Worm (Caenorhabditis elegans): ENCODE data around the gene Y105C5A.1274.
"Not testable (repeated sequence)": the region's sequence is repeated elsewhere in the genome, so short reads cannot be mapped to it uniquely, and the experiment has no call there.

DNA sequence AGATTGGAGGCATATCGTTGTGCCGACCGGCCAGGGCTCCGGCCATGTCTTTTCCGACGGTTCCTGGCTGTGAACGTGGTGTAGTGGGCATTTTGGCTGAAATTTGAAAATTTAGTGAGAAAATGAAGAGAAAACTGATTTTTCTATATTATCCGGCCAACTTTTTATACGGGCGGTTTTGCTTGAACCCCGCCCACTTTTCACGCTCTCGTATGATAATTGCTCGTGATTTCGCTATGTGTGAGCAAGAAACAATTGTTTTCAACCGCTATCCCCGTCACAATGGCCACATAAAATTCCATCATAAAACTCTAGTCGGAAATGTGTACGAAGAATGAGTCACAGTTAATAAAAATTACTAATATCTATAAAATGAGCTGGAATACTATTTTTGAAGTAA, 7.2 kb downstream of the Y105C5A.1274 start, which contains the start of gene Y105C5A.12:
- not testable (repeated sequence) for TF ChIP-seq flt-1 (GFP tag; IDR thresholded peaks at IDR 0.05); med-1 (GFP tag; optimal IDR thresholded peaks at IDR 0.05; ENCODE audit: insufficient read depth); T22C8.4 (GFP tag; IDR thresholded peaks at IDR 0.05); ref-1 (GFP tag; conservative IDR thresholded peaks at IDR 0.05); ztf-23 (GFP tag; IDR thresholded peaks at IDR 0.05)
